Worm (Caenorhabditis elegans): ENCODE data around the gene sri-61.

sri-61 gene

ce11 chrII:2735644-2736043 lies 35.5 kb upstream of the sri-61 start:
- TF ChIP-seq ceh-36 (tag; optimal IDR thresholded peaks at IDR 0.05), result no peak
- no peak for TF ChIP-seq ama-1 (optimal IDR thresholded peaks at IDR 0.05)

DNA sequence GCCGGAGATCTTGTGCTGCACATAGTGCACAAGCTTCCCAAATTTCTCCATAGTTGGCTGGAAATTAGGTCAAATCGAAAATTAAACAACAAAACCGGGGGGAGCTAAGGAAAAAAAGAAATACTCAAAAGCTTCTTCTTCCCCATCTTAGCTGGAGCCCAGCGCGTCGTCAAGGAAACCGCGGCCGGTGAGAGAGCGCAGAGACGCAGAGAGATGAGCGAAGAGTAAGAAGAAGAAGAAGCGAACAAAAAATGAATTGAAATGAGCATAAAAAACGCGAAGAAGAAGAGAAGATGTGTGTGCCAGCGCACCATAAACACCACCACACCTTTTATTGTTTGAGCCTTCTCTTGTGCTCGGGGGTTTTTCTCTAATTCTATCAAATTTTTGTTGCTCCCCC lies 35.1 kb upstream of the sri-61 start, which contains the start of gene wdr-31:
Gene wdr-31, minus strand, starts transcription at position 101 of the 400 bp plus-strand sequence.
- TF ChIP-seq hmg-4 (GFP tag; optimal IDR thresholded peaks at IDR 0.05), result no peak
- TF ChIP-seq tra-4 (tag; optimal IDR thresholded peaks at IDR 0.05), result no peak

DNA sequence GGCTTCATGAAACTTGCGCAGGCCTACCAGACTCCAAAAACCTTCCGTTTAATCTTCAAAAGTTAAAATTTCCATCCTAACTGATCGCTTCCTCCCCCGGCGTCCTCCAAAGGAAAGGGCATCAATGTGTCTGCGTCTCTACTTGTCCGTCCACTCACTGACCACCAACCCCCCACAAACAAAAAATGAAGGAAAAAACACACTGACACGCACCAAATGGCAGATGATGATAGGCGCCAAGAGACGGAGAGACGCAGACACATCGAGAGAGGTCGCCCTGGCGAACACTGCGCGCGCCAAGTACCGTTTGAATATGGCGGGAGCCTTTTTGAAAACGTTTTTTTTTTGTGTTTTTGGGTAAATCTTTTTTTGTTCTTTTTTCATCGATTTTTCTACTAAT lies 34.6 kb upstream of the sri-61 start:
- TF ChIP-seq hmg-4 (GFP tag; optimal IDR thresholded peaks at IDR 0.05) (no peak), hmbx-1 (tag; optimal IDR thresholded peaks at IDR 0.05) (no peak), F13C5.2 (tag; optimal IDR thresholded peaks at IDR 0.05) (no peak), scrt-1 (GFP tag; IDR thresholded peaks at IDR 0.05) (0 out of 2 replicates have a peak, but pooled peaks have one; percentile 27), flt-1 (GFP tag; IDR thresholded peaks at IDR 0.05) (no peak), tra-4 (tag; optimal IDR thresholded peaks at IDR 0.05) (no peak), ama-1 (optimal IDR thresholded peaks at IDR 0.05) (no peak), hnd-1 (tag; optimal IDR thresholded peaks at IDR 0.05) (no peak)

ce11 chrII:2734266-2734665 lies 34.1 kb upstream of the sri-61 start:
- TF ChIP-seq ceh-36 (tag; optimal IDR thresholded peaks at IDR 0.05) (peak; percentile 66), hmbx-1 (tag; optimal IDR thresholded peaks at IDR 0.05) (no peak), scrt-1 (GFP tag; IDR thresholded peaks at IDR 0.05) (no peak), hnd-1 (tag; optimal IDR thresholded peaks at IDR 0.05) (no peak), tbx-37 (GFP tag; conservative IDR thresholded peaks at IDR 0.05) (no peak), aly-1 (tag; optimal IDR thresholded peaks at IDR 0.05) (no peak)

- TF ChIP-seq hnd-1 (tag; optimal IDR thresholded peaks at IDR 0.05) (no peak), B0310.2 (tag; optimal IDR thresholded peaks at IDR 0.05) (no peak), ama-1 (optimal IDR thresholded peaks at IDR 0.05) (no peak), hmbx-1 (tag; optimal IDR thresholded peaks at IDR 0.05) (no peak), scrt-1 (GFP tag; IDR thresholded peaks at IDR 0.05) (no peak), ceh-13 (GFP tag; optimal IDR thresholded peaks at IDR 0.05) (no peak), tbx-11 (GFP tag; IDR thresholded peaks at IDR 0.05) (no peak), flt-1 (GFP tag; IDR thresholded peaks at IDR 0.05) (no peak), F13C5.2 (tag; optimal IDR thresholded peaks at IDR 0.05) (no peak), tbx-37 (GFP tag; conservative IDR thresholded peaks at IDR 0.05) (no peak), sea-1 (GFP tag; conservative IDR thresholded peaks at IDR 0.05) (no peak), aly-1 (tag; optimal IDR thresholded peaks at IDR 0.05) (no peak), hmg-4 (GFP tag; optimal IDR thresholded peaks at IDR 0.05) (no peak), tra-4 (tag; optimal IDR thresholded peaks at IDR 0.05) (no peak), ceh-36 (tag; optimal IDR thresholded peaks at IDR 0.05) (no peak), ets-7 (tag; optimal IDR thresholded peaks at IDR 0.05) (no peak), pes-1 (GFP tag; IDR thresholded peaks at IDR 0.05) (no peak)
Observed at ce11 chrII:2730647-2731046, 30.5 kb upstream of the sri-61 start.

DNA sequence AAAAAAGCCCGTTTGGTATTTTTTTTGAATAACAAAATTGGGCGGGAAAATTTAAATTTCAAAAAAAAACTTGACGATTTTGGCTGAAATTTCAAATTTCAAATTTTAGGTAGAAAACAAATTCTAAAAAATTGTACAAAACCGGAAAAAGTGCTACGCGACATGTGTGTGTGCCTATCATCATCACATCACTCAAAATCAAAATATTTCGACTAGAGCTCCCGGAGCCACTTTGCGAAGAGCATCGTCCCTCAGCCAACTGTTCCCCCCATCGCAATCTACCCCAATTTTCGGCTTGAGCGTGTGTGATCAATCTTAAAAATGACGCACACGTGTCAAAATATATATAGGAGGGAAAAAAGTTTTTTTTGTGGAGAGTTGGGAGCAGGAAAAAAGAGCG lies 26.6 kb upstream of the sri-61 start:
- no peak for TF ChIP-seq tbx-11 (GFP tag; IDR thresholded peaks at IDR 0.05)
- no peak for TF ChIP-seq aly-1 (tag; optimal IDR thresholded peaks at IDR 0.05)
- TF ChIP-seq sea-1 (GFP tag; conservative IDR thresholded peaks at IDR 0.05), result no peak
- TF ChIP-seq scrt-1 (GFP tag; IDR thresholded peaks at IDR 0.05), result no peak
- TF ChIP-seq ama-1 (optimal IDR thresholded peaks at IDR 0.05), result no peak
- no peak for TF ChIP-seq flt-1 (GFP tag; IDR thresholded peaks at IDR 0.05)

DNA sequence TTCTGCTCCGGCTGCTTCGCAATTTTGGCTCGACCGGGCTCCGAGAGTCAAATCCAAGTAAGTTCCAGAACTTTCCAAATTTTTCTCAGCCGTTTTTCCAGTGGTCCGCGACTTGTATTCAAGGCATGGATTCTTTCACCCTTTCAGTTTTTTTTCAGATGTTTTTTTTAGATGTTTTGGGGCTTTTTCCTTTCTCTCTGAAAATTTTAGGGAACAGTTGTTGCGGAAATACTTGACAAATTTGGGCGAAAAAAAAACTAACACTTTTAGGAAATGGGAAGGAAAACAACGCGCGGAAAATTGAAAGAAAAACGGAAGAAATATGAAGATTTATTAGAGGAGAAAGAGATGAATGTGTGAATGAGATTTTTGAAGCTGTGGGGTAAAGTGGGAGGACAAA lies 25.4 kb upstream of the sri-61 start, which contains the start of the genes T05A8.11 and nep-2:
Gene T05A8.11, minus strand, starts transcription at position 101 of the 400 bp plus-strand sequence.
Gene nep-2, minus strand, starts transcription at position 192 of the 400 bp plus-strand sequence.
- TF ChIP-seq tbx-11 (GFP tag; IDR thresholded peaks at IDR 0.05) (no peak), ceh-36 (tag; optimal IDR thresholded peaks at IDR 0.05) (no peak), aly-1 (tag; optimal IDR thresholded peaks at IDR 0.05) (no peak), flt-1 (GFP tag; IDR thresholded peaks at IDR 0.05) (no peak), F13C5.2 (tag; optimal IDR thresholded peaks at IDR 0.05) (no peak), ceh-13 (GFP tag; optimal IDR thresholded peaks at IDR 0.05) (no peak), sea-1 (GFP tag; conservative IDR thresholded peaks at IDR 0.05) (no peak), tbx-37 (GFP tag; conservative IDR thresholded peaks at IDR 0.05) (no peak), ets-7 (tag; optimal IDR thresholded peaks at IDR 0.05) (no peak)

DNA sequence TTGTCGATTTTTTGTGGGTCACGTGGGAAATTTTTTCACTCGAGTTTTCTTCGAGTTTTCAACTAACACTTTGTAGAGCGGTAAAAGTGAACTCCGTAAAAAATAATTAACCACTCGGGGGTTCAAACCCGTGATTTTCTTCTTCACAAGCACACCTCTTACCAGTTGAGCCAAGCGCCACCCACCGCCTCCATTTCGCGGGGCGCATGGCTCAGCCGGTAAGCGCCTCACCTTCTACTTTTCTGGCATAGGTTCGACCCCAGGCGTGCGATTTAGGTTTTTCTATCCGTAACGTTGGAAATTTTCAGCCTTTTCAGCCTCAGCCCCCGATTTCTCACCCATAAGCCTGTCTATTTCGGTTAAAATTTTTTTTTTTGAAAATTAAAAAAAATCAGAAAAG lies 21.9 kb upstream of the sri-61 start:
- TF ChIP-seq scrt-1 (GFP tag; IDR thresholded peaks at IDR 0.05), result no peak
- TF ChIP-seq tbx-37 (GFP tag; conservative IDR thresholded peaks at IDR 0.05), result no peak
- no peak for TF ChIP-seq aly-1 (tag; optimal IDR thresholded peaks at IDR 0.05)
- no peak for TF ChIP-seq B0310.2 (tag; optimal IDR thresholded peaks at IDR 0.05)
- no peak for TF ChIP-seq hmg-4 (GFP tag; optimal IDR thresholded peaks at IDR 0.05)
- no peak for TF ChIP-seq tra-4 (tag; optimal IDR thresholded peaks at IDR 0.05)
- no peak for TF ChIP-seq ceh-36 (tag; optimal IDR thresholded peaks at IDR 0.05)
- TF ChIP-seq ets-7 (tag; optimal IDR thresholded peaks at IDR 0.05), result no peak
- TF ChIP-seq ceh-13 (GFP tag; optimal IDR thresholded peaks at IDR 0.05), result no peak
- no peak for TF ChIP-seq F13C5.2 (tag; optimal IDR thresholded peaks at IDR 0.05)

DNA sequence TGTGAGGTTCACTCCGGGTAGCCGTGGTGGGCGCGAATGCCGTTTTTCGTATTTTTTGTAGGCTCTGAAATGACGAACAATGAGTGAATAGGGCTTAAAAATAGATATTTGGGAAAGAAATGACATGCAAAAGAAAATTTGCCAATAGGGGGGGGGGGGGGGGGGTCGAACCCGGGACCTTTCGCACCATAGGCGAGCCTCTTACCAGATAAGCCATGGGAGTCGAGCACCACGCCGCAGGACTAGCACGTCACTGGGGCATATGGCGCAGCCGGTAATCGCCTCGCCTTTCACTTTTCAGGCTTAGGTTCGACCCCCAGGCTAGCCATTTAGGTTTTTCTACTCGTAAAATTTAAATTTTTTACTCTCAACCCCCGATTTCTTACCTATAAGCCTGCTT lies 19.1 kb upstream of the sri-61 start:
- TF ChIP-seq scrt-1 (GFP tag; IDR thresholded peaks at IDR 0.05) (no peak), tbx-37 (GFP tag; conservative IDR thresholded peaks at IDR 0.05) (no peak), flt-1 (GFP tag; IDR thresholded peaks at IDR 0.05) (no peak), F13C5.2 (tag; optimal IDR thresholded peaks at IDR 0.05) (no peak)
